Fruit fly (Drosophila melanogaster): Measurements from ENCODE around the gene TotF.

Gene TotF

dm6 chr2L:19915195-19915594, 3.0 kb upstream of the TotF start (continued):
- no peak for TF ChIP-seq peb (GFP tag; IDR thresholded peaks at IDR 0.05)
- no peak for TF ChIP-seq CG12071 (GFP tag; optimal IDR thresholded peaks at IDR 0.05)
- TF ChIP-seq dimm (GFP tag; IDR thresholded peaks at IDR 0.05) = no peak
- TF ChIP-seq CG15011 (GFP tag; optimal IDR thresholded peaks at IDR 0.05) = no peak
- TF ChIP-seq CG15269 (tag; optimal IDR thresholded peaks at IDR 0.05) = no peak
- no peak for TF ChIP-seq CG3838 (GFP tag; optimal IDR thresholded peaks at IDR 0.05)
- no peak for TF ChIP-seq CG30403 (GFP tag; optimal IDR thresholded peaks at IDR 0.05)
- no peak for TF ChIP-seq twi (tag; optimal IDR thresholded peaks at IDR 0.05)
- TF ChIP-seq ind (GFP tag; optimal IDR thresholded peaks at IDR 0.05) = no peak
- no peak for TF ChIP-seq fd96Cb (tag; optimal IDR thresholded peaks at IDR 0.05)
- no peak for TF ChIP-seq sob (GFP tag; IDR thresholded peaks at IDR 0.05)
- TF ChIP-seq mirr (GFP tag; optimal IDR thresholded peaks at IDR 0.05) = no peak
- no peak for TF ChIP-seq corto (GFP tag; optimal IDR thresholded peaks at IDR 0.05)
- no peak for TF ChIP-seq MTF-1 (GFP tag; optimal IDR thresholded peaks at IDR 0.05; ENCODE audit: borderline replicate concordance)
- no peak for TF ChIP-seq al (GFP tag; IDR thresholded peaks at IDR 0.05)
- no peak for TF ChIP-seq NK7.1 (GFP tag; optimal IDR thresholded peaks at IDR 0.05)
- no peak for TF ChIP-seq crp (GFP tag; optimal IDR thresholded peaks at IDR 0.05)
- TF ChIP-seq CG6765 (GFP tag; optimal IDR thresholded peaks at IDR 0.05) = no peak
- TF ChIP-seq insv (GFP tag; optimal IDR thresholded peaks at IDR 0.05) = no peak
- TF ChIP-seq CG34422 (GFP tag; IDR thresholded peaks at IDR 0.05) = no peak
- no peak; the same call in 1 of the 2 replicates for TF ChIP-seq inv (GFP tag; IDR thresholded peaks at IDR 0.05; ENCODE audit: partially characterized antibody)
- no peak for TF ChIP-seq gcm2 (GFP tag; optimal IDR thresholded peaks at IDR 0.05)
- TF ChIP-seq CG17328 (GFP tag; IDR thresholded peaks at IDR 0.05) = no peak
- TF ChIP-seq Sox102F (GFP tag; optimal IDR thresholded peaks at IDR 0.05) = no peak
- no peak for TF ChIP-seq E2f1 (GFP tag; IDR thresholded peaks at IDR 0.05)
- no peak for TF ChIP-seq BEAF-32 (GFP tag; optimal IDR thresholded peaks at IDR 0.05)
- no peak for TF ChIP-seq Dll (GFP tag; IDR thresholded peaks at IDR 0.05; ENCODE audit: partially characterized antibody)
- TF ChIP-seq CG31365 (tag; optimal IDR thresholded peaks at IDR 0.05) = no peak
- peak; percentile 53; the same call in 2 of the 3 replicates for TF ChIP-seq CG16813 (GFP tag; IDR thresholded peaks at IDR 0.05; ENCODE audit: partially characterized antibody)
- no peak for TF ChIP-seq nom (GFP tag; optimal IDR thresholded peaks at IDR 0.05)
- TF ChIP-seq pita (GFP tag; optimal IDR thresholded peaks at IDR 0.05) = peak; percentile 68
- peak; percentile 33 for TF ChIP-seq Ets97D (GFP tag; optimal IDR thresholded peaks at IDR 0.05)
- TF ChIP-seq CG10959 (GFP tag; IDR thresholded peaks at IDR 0.05) = no peak
- TF ChIP-seq Lhr (GFP tag; optimal IDR thresholded peaks at IDR 0.05) = peak; percentile 53
- peak; percentile 85 for TF ChIP-seq CG2199 (GFP tag; IDR thresholded peaks at IDR 0.05)
- no peak for TF ChIP-seq CG1792 (GFP tag; optimal IDR thresholded peaks at IDR 0.05)
- no peak for TF ChIP-seq Hand (GFP tag; optimal IDR thresholded peaks at IDR 0.05)
- TF ChIP-seq E2f2 (GFP tag; IDR thresholded peaks at IDR 0.05) = 0 out of 2 replicates have a peak, but pooled peaks have one; percentile 29
- no peak for TF ChIP-seq emc (GFP tag; optimal IDR thresholded peaks at IDR 0.05)
- no peak for TF ChIP-seq pho (GFP tag; optimal IDR thresholded peaks at IDR 0.05)
- TF ChIP-seq CG13123 (GFP tag; optimal IDR thresholded peaks at IDR 0.05) = no peak
- no peak for TF ChIP-seq tap (tag; optimal IDR thresholded peaks at IDR 0.05)
- no peak for TF ChIP-seq luna (GFP tag; optimal IDR thresholded peaks at IDR 0.05)
- TF ChIP-seq unc-4 (GFP tag; IDR thresholded peaks at IDR 0.05; ENCODE audit: partially characterized antibody) = no peak
- TF ChIP-seq psq (GFP tag; optimal IDR thresholded peaks at IDR 0.05) = no peak
- no peak for TF ChIP-seq otp (GFP tag; IDR thresholded peaks at IDR 0.05)
- no peak for TF ChIP-seq Awh (GFP tag; IDR thresholded peaks at IDR 0.05)
- no peak for TF ChIP-seq jing (GFP tag; optimal IDR thresholded peaks at IDR 0.05)
- no peak for TF ChIP-seq GATAe (GFP tag; conservative IDR thresholded peaks at IDR 0.05)
- no peak for TF ChIP-seq CG31224 (GFP tag; IDR thresholded peaks at IDR 0.05)
- peak; percentile 80 for TF ChIP-seq trem (tag; optimal IDR thresholded peaks at IDR 0.05)

Measured in whole organism, embryonic.